Fruit fly (Drosophila melanogaster): ENCODE measurements around the gene Pxd.
A peak's percentile ranks its signal among the peaks of the same experiment; 100 is the strongest.

DNA sequence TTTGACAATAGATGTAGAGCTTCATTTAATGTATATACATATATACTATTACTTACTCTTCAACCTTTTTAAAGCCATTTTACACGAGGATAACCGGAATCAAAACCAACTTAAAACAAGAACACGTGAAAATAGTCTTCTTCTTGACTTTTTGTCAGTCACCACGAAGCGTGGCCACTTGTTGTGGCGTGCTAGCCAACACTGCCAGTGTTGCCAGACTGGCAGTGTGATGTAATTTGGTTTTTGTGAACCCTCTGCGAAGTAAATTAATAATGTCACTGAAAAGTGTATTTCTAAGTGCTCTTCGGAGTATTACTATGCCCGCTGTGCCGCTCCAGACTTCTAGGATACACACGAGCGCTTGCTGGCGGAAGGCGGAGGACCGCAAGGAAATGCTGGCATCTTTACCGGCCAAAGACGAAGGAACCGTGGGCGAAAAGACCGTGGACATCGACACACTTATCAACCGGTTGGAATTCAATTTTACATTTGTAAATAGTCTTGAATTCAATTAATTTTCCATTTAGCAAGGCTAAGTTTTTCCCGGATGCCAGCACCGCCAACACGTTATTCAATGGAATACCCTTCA, 58.2 kb downstream of the Pxd start, which contains the start of the genes Ns1 and mRpS11:
- TF ChIP-seq Eip78C (GFP tag) = no peak
- TF ChIP-seq dsx (GFP tag; optimal IDR thresholded peaks at IDR 0.05; ENCODE audit: poor library complexity, severe bottlenecking) = no peak
- no peak for TF ChIP-seq CG16779 (tag; optimal IDR thresholded peaks at IDR 0.05)
- TF ChIP-seq Lpt (GFP tag; optimal IDR thresholded peaks at IDR 0.05) = no peak
- TF ChIP-seq CG31627 (GFP tag; optimal IDR thresholded peaks at IDR 0.05) = peak; percentile 22
- TF ChIP-seq CG32006 (GFP tag; optimal IDR thresholded peaks at IDR 0.05) = no peak
- no peak for TF ChIP-seq Sox15 (GFP tag; optimal IDR thresholded peaks at IDR 0.05)
- TF ChIP-seq dac (GFP tag; optimal IDR thresholded peaks at IDR 0.05) = no peak
- TF ChIP-seq CG1621 (tag; optimal IDR thresholded peaks at IDR 0.05) = no peak
